Worm (Caenorhabditis elegans): ENCODE results near the gene K10D11.5.

DNA sequence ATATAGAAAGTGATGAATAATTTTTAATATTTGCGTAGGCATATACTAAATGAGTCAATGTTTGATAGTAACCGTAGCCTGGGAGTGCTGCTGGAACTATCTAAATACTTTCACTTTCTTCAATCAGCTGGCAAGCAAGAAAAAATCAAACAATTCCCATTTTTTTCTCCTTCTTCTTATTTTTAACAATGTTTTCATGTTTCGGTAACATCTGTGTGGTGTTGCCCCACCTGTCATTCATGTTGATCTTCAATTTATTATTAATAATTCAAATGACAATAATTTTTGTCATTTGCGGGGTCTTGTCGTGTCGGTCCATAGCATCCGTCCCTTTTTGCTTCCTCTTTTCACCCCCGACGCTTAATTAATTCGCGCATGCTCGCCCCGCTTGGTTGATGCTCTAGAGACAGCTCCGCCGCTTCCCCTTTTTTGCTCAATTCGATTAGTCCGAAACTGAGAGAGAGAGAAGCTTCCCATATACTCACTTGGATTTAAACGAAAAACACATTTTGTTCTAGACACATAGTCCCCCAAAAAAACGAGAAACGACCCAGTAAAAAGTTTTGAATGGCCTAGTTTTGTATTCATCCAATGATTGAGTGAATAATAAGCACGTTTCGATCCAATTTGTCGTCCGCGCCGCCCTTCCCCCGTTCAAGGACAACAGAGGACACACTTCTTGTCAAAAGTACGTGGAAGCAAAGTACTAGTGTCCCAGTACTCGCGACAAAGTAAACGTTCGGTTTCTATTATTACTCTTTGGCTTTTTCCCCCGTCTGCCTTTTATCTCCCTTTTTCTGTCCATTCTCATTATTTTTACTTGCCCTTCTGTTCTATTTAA, 36.4 kb upstream of the K10D11.5 start:
- TF ChIP-seq him-1 (tag; optimal IDR thresholded peaks at IDR 0.05), result no peak
- TF ChIP-seq dao-5 (tag; optimal IDR thresholded peaks at IDR 0.05), result no peak
- no peak for TF ChIP-seq W03F9.2 (tag; optimal IDR thresholded peaks at IDR 0.05)

All from whole organism, L4/young adult.